Worm (Caenorhabditis elegans) whole organism, young adult: ENCODE data around the gene F13A2.3.

Experiments used
- B0035.1 ChIP-seq: sonication (generic microtip); optimal IDR thresholded peaks from 2 replicates; lab custom pipeline; 2016; ENCODE audit warnings: missing genetic modification characterization, mild to moderate bottlenecking, missing compliant biosample characterization, missing genotype, missing genetic modification reagents
- hmg-20 ChIP-seq: fragments of 200-800 bp; sonication (Bioruptor generic); IDR thresholded peaks from 2 replicates; pipeline ENCODE4 v1.3.6; 2022; ENCODE audit warnings: missing genetic modification reagents, missing genetic modification characterization, missing compliant biosample characterization
- lin-40 ChIP-seq: sonication (generic microtip); optimal IDR thresholded peaks from 2 replicates; lab custom pipeline; 2016; ENCODE audit warnings: missing genetic modification characterization, mild to moderate bottlenecking, missing compliant biosample characterization, missing genotype, missing genetic modification reagents
- nhr-27 ChIP-seq: fragments of 200-800 bp; sonication (Bioruptor generic); optimal IDR thresholded peaks from 2 replicates; lab custom pipeline; 2018; ENCODE audit warnings: mild to moderate bottlenecking, missing genetic modification characterization, moderate library complexity, missing compliant biosample characterization
- pha-4 ChIP-seq: fragments of 150-350 bp; sonication (generic microtip); optimal IDR thresholded peaks from 2 replicates; lab custom pipeline; 2014; ENCODE audit warnings: missing biosample characterization, missing genetic modification reagents, missing genetic modification characterization
- sea-2 ChIP-seq: fragments of 200-800 bp; sonication (Bioruptor generic); IDR thresholded peaks from 2 replicates; pipeline ENCODE4 v1.3.6; 2022; ENCODE audit warnings: missing genetic modification characterization, missing compliant biosample characterization
- xnd-1 ChIP-seq: sonication (generic microtip); optimal IDR thresholded peaks from 2 replicates; lab custom pipeline; 2016; ENCODE audit warnings: missing genotype, missing genetic modification reagents, missing genetic modification characterization, missing compliant biosample characterization

DNA sequence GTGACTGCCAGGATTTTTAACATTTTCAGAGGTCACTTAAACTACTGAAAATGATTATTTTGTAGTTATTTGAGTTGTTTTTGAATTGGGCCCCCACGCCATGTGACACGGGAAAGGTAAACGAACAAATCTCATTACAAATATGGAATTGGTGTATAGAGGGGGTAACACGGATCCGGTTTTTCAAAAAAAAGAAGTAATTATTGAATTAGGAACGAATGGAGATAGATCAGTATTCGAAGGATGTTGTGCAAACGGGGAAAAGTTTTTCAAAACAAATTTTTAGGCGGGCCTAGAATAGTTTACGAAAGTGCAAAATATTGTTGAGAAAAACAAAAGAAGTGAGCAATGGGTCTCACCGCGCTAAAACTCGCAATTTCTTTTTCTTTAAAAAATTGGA, 29.7 kb downstream of the F13A2.3 start, which contains the start of gene F32D1.11:
- TF ChIP-seq lin-40 (tag; lab: Kevin White, UChicago) = no peak
- no peak for TF ChIP-seq xnd-1
- TF ChIP-seq sea-2 = no peak
- no peak for TF ChIP-seq hmg-20 (GFP tag; lab: Robert Waterston, UW)
- no peak for TF ChIP-seq B0035.1 (tag; lab: Kevin White, UChicago)
- TF ChIP-seq nhr-27 (tag; lab: Kevin White, UChicago) = no peak
- TF ChIP-seq pha-4 (tag; lab: Kevin White, UChicago) = no peak
